Worm (Caenorhabditis elegans) whole organism, midembryonic: ENCODE data around the gene prx-6.
"Not testable (repeated sequence)": the region's sequence is repeated elsewhere in the genome, so short reads cannot be mapped to it uniquely, and the experiment has no call there.

ENCODE experiments used
- T22C8.4 ChIP-seq: fragments of 200-800 bp; sonication (Bioruptor generic); IDR thresholded peaks from 2 replicates; pipeline ENCODE4 v1.3.6; 2022; ENCODE audit warnings: missing genetic modification characterization, missing compliant biosample characterization
- cog-1 ChIP-seq: sonication (generic microtip); optimal IDR thresholded peaks from 2 replicates; lab custom pipeline; 2016; ENCODE audit warnings: missing genetic modification characterization, missing compliant biosample characterization
- flt-1 ChIP-seq: fragments of 200-800 bp; sonication (Bioruptor generic); IDR thresholded peaks from 2 replicates; pipeline ENCODE4 v1.3.6; 2022; ENCODE audit warnings: missing genetic modification characterization, missing compliant biosample characterization
- klf-2 ChIP-seq: fragments of 200-800 bp; sonication (Bioruptor generic); conservative IDR thresholded peaks from 2 replicates; pipeline ENCODE4 v1.3.6; 2022; ENCODE audit warnings: missing genetic modification reagents, missing genetic modification characterization, missing compliant biosample characterization
- med-1 ChIP-seq: sonication (generic microtip); optimal IDR thresholded peaks from 2 replicates; lab custom pipeline; 2017; ENCODE audit warnings: missing genetic modification characterization, mild to moderate bottlenecking, missing compliant biosample characterization, antibody characterized with exemption, missing genetic modification reagents; ENCODE audit not compliant: insufficient read depth
- ref-1 ChIP-seq: fragments of 200-800 bp; sonication (Bioruptor generic); conservative IDR thresholded peaks from 2 replicates; pipeline ENCODE4 v1.3.6; 2022; ENCODE audit warnings: missing genetic modification reagents, missing genetic modification characterization, missing compliant biosample characterization
- tab-1 ChIP-seq: fragments of 200-800 bp; sonication (Bioruptor generic); IDR thresholded peaks from 2 replicates; pipeline ENCODE4 v1.3.6; 2022; ENCODE audit warnings: missing genetic modification characterization, missing compliant biosample characterization
- ztf-23 ChIP-seq: fragments of 200-800 bp; sonication (Bioruptor generic); IDR thresholded peaks from 2 replicates; pipeline ENCODE4 v1.3.6; 2022; ENCODE audit warnings: missing genetic modification reagents, missing genetic modification characterization, missing compliant biosample characterization
- ztf-29 ChIP-seq: fragments of 200-800 bp; sonication (Bioruptor generic); IDR thresholded peaks from 2 replicates; pipeline ENCODE4 v1.3.6; 2022; ENCODE audit warnings: missing genetic modification reagents, missing genetic modification characterization, missing compliant biosample characterization

prx-6 gene

ce11 chrV:4719965-4720364, at the start of gene prx-6:
prx-6 (minus strand) TSS chrV:4720093.
- TF ChIP-seq ztf-29: no peak
- no peak for TF ChIP-seq ref-1 (GFP tag; lab: Robert Waterston, UW)
- TF ChIP-seq med-1 (GFP tag; lab: Kevin White, UChicago): no peak
- no peak for TF ChIP-seq flt-1 (GFP tag; lab: Robert Waterston, UW)
- TF ChIP-seq klf-2 (GFP tag; lab: Robert Waterston, UW): no peak
- TF ChIP-seq tab-1 (GFP tag; lab: Robert Waterston, UW): no peak
- TF ChIP-seq ztf-23: no peak
- TF ChIP-seq cog-1 (tag; lab: Kevin White, UChicago): no peak
- TF ChIP-seq T22C8.4: no peak

ce11 chrV:4769633-4770032, 49.7 kb upstream of the prx-6 start, which contains the start of gene C18G1.9:
C18G1.9 (minus strand) TSS chrV:4769733.
- no peak for TF ChIP-seq ref-1 (GFP tag; lab: Robert Waterston, UW)
- no peak for TF ChIP-seq ztf-23
- TF ChIP-seq cog-1 (tag; lab: Kevin White, UChicago): no peak
- no peak for TF ChIP-seq med-1 (GFP tag; lab: Kevin White, UChicago)
- TF ChIP-seq T22C8.4: no peak
- no peak for TF ChIP-seq ztf-29
- no peak for TF ChIP-seq tab-1 (GFP tag; lab: Robert Waterston, UW)
- TF ChIP-seq klf-2 (GFP tag; lab: Robert Waterston, UW): no peak

- TF ChIP-seq ztf-23 (no peak), med-1 (GFP tag; lab: Kevin White, UChicago) (no peak)
Measured at ce11 chrV:4766501-4766900, 46.6 kb upstream of the prx-6 start, which contains the start of gene C18G1.8. C18G1.8 (minus strand) TSS chrV:4766601.

ce11 chrV:4760674-4761073, 40.8 kb upstream of the prx-6 start, which contains the start of gene bgnt-1.4:
bgnt-1.4 (plus strand) TSS chrV:4760974.
- TF ChIP-seq ztf-29; klf-2 (GFP tag; lab: Robert Waterston, UW); med-1 (GFP tag; lab: Kevin White, UChicago): not testable (repeated sequence)

DNA sequence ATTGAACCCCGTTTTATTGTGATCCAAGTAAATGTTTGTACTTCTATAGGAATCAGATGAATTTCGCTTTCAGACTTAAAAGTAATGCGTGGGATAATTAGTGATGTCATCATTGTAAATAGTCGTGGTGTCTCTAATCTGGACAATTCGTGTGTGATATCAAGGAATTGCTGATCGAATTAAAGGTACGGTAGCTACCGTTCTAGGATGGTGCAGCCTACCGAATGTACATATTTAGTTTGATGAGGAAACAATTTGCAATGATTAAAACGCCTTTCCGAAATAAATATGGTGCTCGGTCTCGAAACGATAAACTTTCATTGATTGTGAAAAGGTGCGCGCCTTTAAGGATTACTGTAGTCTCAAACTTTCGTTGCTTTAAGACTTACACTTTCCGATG, 38.6 kb upstream of the prx-6 start:
- no peak for TF ChIP-seq tab-1 (GFP tag; lab: Robert Waterston, UW)
- no peak for TF ChIP-seq ztf-23
- no peak for TF ChIP-seq T22C8.4

- TF ChIP-seq tab-1 (GFP tag; lab: Robert Waterston, UW): no peak
- TF ChIP-seq med-1 (GFP tag; lab: Kevin White, UChicago): no peak
- no peak for TF ChIP-seq ref-1 (GFP tag; lab: Robert Waterston, UW)
- TF ChIP-seq klf-2 (GFP tag; lab: Robert Waterston, UW): no peak
Measured at ce11 chrV:4758019-4758418, 38.1 kb upstream of the prx-6 start.

ce11 chrV:4755308-4756029, 35.6 kb upstream of the prx-6 start, which contains the start of gene pgl-3:
pgl-3 (plus strand) TSS chrV:4755979.
- TF ChIP-seq ztf-29 (no peak), cog-1 (tag; lab: Kevin White, UChicago) (no peak), tab-1 (GFP tag; lab: Robert Waterston, UW) (no peak), flt-1 (GFP tag; lab: Robert Waterston, UW) (no peak), klf-2 (GFP tag; lab: Robert Waterston, UW) (no peak), ztf-23 (no peak), T22C8.4 (no peak), med-1 (GFP tag; lab: Kevin White, UChicago) (no peak), ref-1 (GFP tag; lab: Robert Waterston, UW) (no peak)

DNA sequence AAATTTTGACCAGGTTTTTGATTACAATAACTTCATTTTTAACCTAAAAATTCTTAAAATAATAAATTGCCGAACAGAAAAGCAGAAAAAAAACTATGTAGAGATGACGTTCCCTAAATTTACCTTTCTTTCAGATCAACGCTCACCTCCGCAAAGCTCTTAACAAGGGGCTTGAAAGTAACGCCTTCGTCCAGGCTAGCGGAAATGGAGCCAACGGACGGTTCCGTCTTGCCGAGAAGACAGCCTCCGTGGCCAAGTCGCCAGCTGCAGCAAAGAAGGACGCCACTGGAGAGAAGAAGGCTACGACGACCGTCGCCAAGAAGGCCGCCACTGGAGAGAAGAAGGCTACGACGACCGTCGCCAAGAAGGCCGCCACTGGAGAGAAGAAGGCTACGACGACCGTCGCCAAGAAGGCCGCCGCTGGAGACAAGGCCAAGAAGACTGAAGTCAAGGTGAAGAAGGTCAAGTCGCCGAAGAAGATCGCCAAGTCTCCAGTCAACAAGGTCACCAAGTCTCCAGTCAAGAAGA, 34.9 kb upstream of the prx-6 start:
- TF ChIP-seq klf-2 (GFP tag; lab: Robert Waterston, UW) (no peak), flt-1 (GFP tag; lab: Robert Waterston, UW) (no peak)

ce11 chrV:4754123-4754522, 34.2 kb upstream of the prx-6 start, which contains the start of gene hil-4:
hil-4 (plus strand) TSS chrV:4754313.
- no peak for TF ChIP-seq med-1 (GFP tag; lab: Kevin White, UChicago)
- TF ChIP-seq klf-2 (GFP tag; lab: Robert Waterston, UW): no peak
- no peak for TF ChIP-seq cog-1 (tag; lab: Kevin White, UChicago)
- no peak for TF ChIP-seq ref-1 (GFP tag; lab: Robert Waterston, UW)
- no peak for TF ChIP-seq flt-1 (GFP tag; lab: Robert Waterston, UW)
- no peak for TF ChIP-seq ztf-23
- TF ChIP-seq tab-1 (GFP tag; lab: Robert Waterston, UW): no peak
- no peak for TF ChIP-seq ztf-29

- TF ChIP-seq med-1 (GFP tag; lab: Kevin White, UChicago) (no peak), ref-1 (GFP tag; lab: Robert Waterston, UW) (no peak), cog-1 (tag; lab: Kevin White, UChicago) (no peak)
Measured at ce11 chrV:4750294-4750693, 30.4 kb upstream of the prx-6 start, which contains the start of gene C18G1.6. C18G1.6 (plus strand) TSS chrV:4750594.
